Worm (Caenorhabditis elegans) whole organism, L2 larva: ENCODE results near the gene K11H3.5.
A peak's percentile ranks its signal among the peaks of the same experiment; 100 is the strongest.

Experiments used
- C34F6.9 ChIP-seq: fragments of 150-350 bp; optimal IDR thresholded peaks from 2 replicates; lab custom pipeline; 2014; ENCODE audit warnings: missing biosample characterization, missing genetic modification characterization
- F13H6.1 ChIP-seq: sonication (generic microtip); optimal IDR thresholded peaks from 2 replicates; lab custom pipeline; 2016; ENCODE audit warnings: missing genetic modification characterization, missing compliant biosample characterization
- R02D3.7 ChIP-seq: fragments of 150-350 bp; optimal IDR thresholded peaks from 2 replicates; lab custom pipeline; 2014; ENCODE audit warnings: missing biosample characterization, missing genetic modification characterization
- Y55F3AM.14 ChIP-seq: fragments of 200-800 bp; sonication (Bioruptor generic); optimal IDR thresholded peaks from 2 replicates; lab custom pipeline; 2018; ENCODE audit warnings: mild to moderate bottlenecking, missing genetic modification characterization, missing compliant biosample characterization
- ZK546.5 ChIP-seq: sonication (generic microtip); optimal IDR thresholded peaks from 2 replicates; lab custom pipeline; 2017; ENCODE audit warnings: missing biosample characterization, missing genetic modification characterization
- aly-2 ChIP-seq: fragments of 150-350 bp; optimal IDR thresholded peaks from 2 replicates; lab custom pipeline; 2014; ENCODE audit warnings: missing biosample characterization, missing genetic modification characterization
- ama-1 ChIP-seq: fragments of 150-350 bp; optimal IDR thresholded peaks from 2 replicates; lab custom pipeline; 2018; ENCODE audit warnings: inconsistent platforms
- blmp-1 ChIP-seq: sonication (generic microtip); optimal IDR thresholded peaks from 2 replicates; lab custom pipeline; 2017; ENCODE audit warnings: missing genetic modification characterization, mild to moderate bottlenecking, missing compliant biosample characterization, antibody characterized with exemption, moderate library complexity; ENCODE audit not compliant: insufficient read depth
- ceh-16 ChIP-seq: fragments of 150-350 bp; optimal IDR thresholded peaks from 2 replicates; lab custom pipeline; 2014; ENCODE audit warnings: missing biosample characterization, missing genetic modification characterization
- dmd-4 ChIP-seq: sonication (generic microtip); optimal IDR thresholded peaks from 2 replicates; lab custom pipeline; 2017; ENCODE audit warnings: missing biosample characterization, missing genetic modification characterization
- egl-27 ChIP-seq: sonication (generic microtip); optimal IDR thresholded peaks from 3 replicates; lab custom pipeline; 2017; ENCODE audit warnings: missing biosample characterization, missing genetic modification reagents, missing genetic modification characterization
- elt-3 ChIP-seq: sonication (generic microtip); optimal IDR thresholded peaks from 2 replicates; lab custom pipeline; 2017; ENCODE audit warnings: missing biosample characterization, missing genetic modification characterization
- fos-1 ChIP-seq: fragments of 150-350 bp; optimal IDR thresholded peaks from 2 replicates; lab custom pipeline; 2014; ENCODE audit warnings: missing biosample characterization, missing genetic modification characterization
- gmeb-1 ChIP-seq: fragments of 150-350 bp; optimal IDR thresholded peaks from 2 replicates; lab custom pipeline; 2014; ENCODE audit warnings: missing biosample characterization, missing genetic modification characterization
- lin-13 ChIP-seq: fragments of 150-350 bp; optimal IDR thresholded peaks from 2 replicates; lab custom pipeline; 2014; ENCODE audit warnings: missing biosample characterization, missing genetic modification reagents, missing genetic modification characterization
- lin-39 ChIP-seq: fragments of 150-350 bp; optimal IDR thresholded peaks from 2 replicates; lab custom pipeline; 2014; ENCODE audit warnings: missing biosample characterization, missing genetic modification reagents, missing genetic modification characterization
- mab-5 ChIP-seq: fragments of 150-350 bp; optimal IDR thresholded peaks from 2 replicates; lab custom pipeline; 2014; ENCODE audit warnings: missing biosample characterization, missing genetic modification characterization
- mbf-1 ChIP-seq: sonication (generic microtip); optimal IDR thresholded peaks from 2 replicates; lab custom pipeline; 2017; ENCODE audit warnings: missing biosample characterization, missing genetic modification characterization
- mdl-1 ChIP-seq, 2 experiments: fragments of 150-350 bp in 1 of 2; sonication (generic microtip) in 1 of 2; optimal IDR thresholded peaks; 2 replicates each; lab custom pipeline; 2017; ENCODE audit warnings: missing biosample characterization in 2 of 2, missing genetic modification characterization in 2 of 2
- nhr-10 ChIP-seq: sonication (generic microtip); optimal IDR thresholded peaks from 2 replicates; lab custom pipeline; 2017; ENCODE audit warnings: missing biosample characterization, missing genetic modification characterization
- nhr-11 ChIP-seq: fragments of 150-350 bp; optimal IDR thresholded peaks from 2 replicates; lab custom pipeline; 2014; ENCODE audit warnings: missing biosample characterization, missing genetic modification characterization
- nhr-12 ChIP-seq: fragments of 150-350 bp; optimal IDR thresholded peaks from 2 replicates; lab custom pipeline; 2014; ENCODE audit warnings: missing biosample characterization, missing genetic modification characterization
- nhr-129 ChIP-seq: fragments of 150-350 bp; optimal IDR thresholded peaks from 2 replicates; lab custom pipeline; 2014; ENCODE audit warnings: missing biosample characterization, missing genetic modification characterization
- nhr-21 ChIP-seq: fragments of 150-350 bp; optimal IDR thresholded peaks from 2 replicates; lab custom pipeline; 2014; ENCODE audit warnings: missing biosample characterization, missing genetic modification characterization
- nhr-25 ChIP-seq: fragments of 150-350 bp; sonication (generic microtip); optimal IDR thresholded peaks from 3 replicates; lab custom pipeline; 2014; ENCODE audit warnings: missing biosample characterization, missing genetic modification characterization
- nhr-77 ChIP-seq: fragments of 150-350 bp; optimal IDR thresholded peaks from 2 replicates; lab custom pipeline; 2014; ENCODE audit warnings: missing biosample characterization, missing genetic modification characterization
- sem-4 ChIP-seq: fragments of 150-350 bp; optimal IDR thresholded peaks from 2 replicates; lab custom pipeline; 2014; ENCODE audit warnings: missing biosample characterization, missing genetic modification reagents, missing genetic modification characterization
- skn-1 ChIP-seq: sonication (generic microtip); optimal IDR thresholded peaks from 2 replicates; lab custom pipeline; 2017; ENCODE audit warnings: missing biosample characterization, missing genetic modification characterization
- sma-3 ChIP-seq: sonication (generic microtip); optimal IDR thresholded peaks from 2 replicates; lab custom pipeline; 2016; ENCODE audit warnings: missing genetic modification reagents, missing genetic modification characterization, missing compliant biosample characterization
- snpc-4 ChIP-seq: fragments of 150-350 bp; optimal IDR thresholded peaks from 2 replicates; lab custom pipeline; 2014; ENCODE audit warnings: missing biosample characterization, missing genetic modification characterization
- unc-55 ChIP-seq: fragments of 150-350 bp; sonication (generic microtip); optimal IDR thresholded peaks from 3 replicates; lab custom pipeline; 2014; ENCODE audit warnings: missing biosample characterization, missing genetic modification reagents, missing genetic modification characterization
- unc-62 ChIP-seq: fragments of 150-350 bp; optimal IDR thresholded peaks from 2 replicates; lab custom pipeline; 2014; ENCODE audit warnings: missing biosample characterization, missing genetic modification reagents, missing genetic modification characterization
- ztf-1 ChIP-seq: fragments of 200-800 bp; sonication (Bioruptor generic); conservative IDR thresholded peaks from 2 replicates; pipeline ENCODE4 v1.3.6; 2022; ENCODE audit warnings: missing genetic modification characterization, missing compliant biosample characterization

Gene K11H3.5

DNA sequence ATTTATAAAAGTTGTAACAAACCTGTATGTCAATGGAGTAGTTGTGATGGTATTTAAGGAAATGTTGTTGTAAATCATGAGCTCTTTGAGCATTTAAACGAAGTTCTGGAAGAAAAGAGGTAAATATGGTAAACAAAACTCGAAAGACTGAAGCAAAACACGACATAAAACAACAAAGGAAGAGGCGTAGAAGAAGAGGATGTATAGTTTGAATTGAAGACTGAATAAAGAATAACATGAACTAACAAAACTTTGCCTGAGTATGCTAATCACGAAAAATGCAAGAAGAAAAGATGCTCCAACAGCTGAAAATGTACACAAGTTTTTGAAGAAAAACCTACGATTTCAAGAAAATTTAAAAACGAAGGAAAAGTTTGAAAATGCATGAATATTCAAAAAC lies 27.5 kb downstream of the K11H3.5 start, which contains the start of gene ZK757.1:
ZK757.1 (minus strand) TSS at position 101 of the 400 bp plus-strand sequence.
- no peak for TF ChIP-seq ztf-1 (GFP tag; lab: Robert Waterston, UW)
- TF ChIP-seq R02D3.7 (tag; lab: Kevin White, UChicago) = no peak
- TF ChIP-seq nhr-129 (tag; lab: Kevin White, UChicago) = no peak
- TF ChIP-seq dmd-4 (tag; lab: Kevin White, UChicago) = no peak
- TF ChIP-seq unc-55 = no peak
- TF ChIP-seq, all 48 proteins: peak for 0

DNA sequence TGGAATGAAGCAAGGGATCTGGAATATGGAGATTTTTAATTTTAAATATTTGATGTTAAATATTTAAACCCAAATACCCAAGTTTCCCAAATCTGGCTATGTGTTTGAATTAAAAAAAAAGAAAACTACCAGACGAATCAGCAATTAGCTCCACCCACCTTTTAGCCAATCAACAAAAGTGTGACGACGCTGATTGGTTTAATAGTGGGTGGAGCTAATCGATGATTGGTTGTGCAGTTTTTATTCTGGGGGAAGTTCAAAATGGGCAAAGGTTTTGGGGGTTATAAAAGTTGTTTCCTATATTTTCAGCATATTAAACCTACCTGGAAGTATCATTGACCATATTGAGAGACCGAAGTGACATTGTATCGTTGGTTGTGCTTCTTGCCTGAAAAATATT lies 30.9 kb downstream of the K11H3.5 start:
- no peak for TF ChIP-seq egl-27 (tag; lab: Kevin White, UChicago)
- no peak for TF ChIP-seq sem-4 (tag; lab: Kevin White, UChicago)

DNA sequence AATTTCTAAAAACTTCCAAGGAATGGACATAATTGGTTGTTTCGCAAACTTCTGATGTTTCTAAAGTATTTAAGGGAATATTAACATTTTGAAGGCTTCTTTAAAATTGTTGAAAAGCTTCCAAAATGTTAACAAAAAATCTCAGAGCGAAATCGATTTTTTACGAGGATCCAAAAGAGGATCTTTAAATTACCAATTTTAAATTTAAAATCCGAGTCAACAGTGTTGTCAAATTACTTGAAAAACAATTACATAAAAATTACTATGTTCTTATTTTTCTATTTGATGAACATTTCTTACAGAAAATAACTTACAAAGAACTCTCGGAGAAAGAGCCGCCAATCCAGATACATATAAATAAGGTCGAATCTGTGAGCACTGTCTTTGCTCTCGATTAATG lies 33.4 kb downstream of the K11H3.5 start, which contains the start of gene ZK757.10:
ZK757.10 (plus strand) TSS at position 301 of the 400 bp plus-strand sequence.
- TF ChIP-seq blmp-1 (tag; lab: Kevin White, UChicago) (no peak), ama-1 (lab: Kevin White, UChicago) (no peak), gmeb-1 (no peak), R02D3.7 (tag; lab: Kevin White, UChicago) (no peak), elt-3 (tag; lab: Kevin White, UChicago) (no peak), mab-5 (tag; lab: Kevin White, UChicago) (no peak), nhr-77 (tag; lab: Kevin White, UChicago) (no peak), nhr-25 (no peak), lin-13 (no peak), F13H6.1 (tag; lab: Kevin White, UChicago) (no peak), ZK546.5 (tag; lab: Kevin White, UChicago) (no peak), mdl-1 (tag; optimal IDR thresholded peaks at IDR 0.05; lab: Kevin White, UChicago) (no peak), unc-62 (GFP tag; lab: Kevin White, UChicago) (no peak), snpc-4 (tag; lab: Kevin White, UChicago) (no peak), nhr-10 (no peak), lin-39 (no peak), skn-1 (tag; lab: Kevin White, UChicago) (no peak), sma-3 (GFP tag; lab: Kevin White, UChicago) (no peak), fos-1 (tag; lab: Kevin White, UChicago) (no peak)

DNA sequence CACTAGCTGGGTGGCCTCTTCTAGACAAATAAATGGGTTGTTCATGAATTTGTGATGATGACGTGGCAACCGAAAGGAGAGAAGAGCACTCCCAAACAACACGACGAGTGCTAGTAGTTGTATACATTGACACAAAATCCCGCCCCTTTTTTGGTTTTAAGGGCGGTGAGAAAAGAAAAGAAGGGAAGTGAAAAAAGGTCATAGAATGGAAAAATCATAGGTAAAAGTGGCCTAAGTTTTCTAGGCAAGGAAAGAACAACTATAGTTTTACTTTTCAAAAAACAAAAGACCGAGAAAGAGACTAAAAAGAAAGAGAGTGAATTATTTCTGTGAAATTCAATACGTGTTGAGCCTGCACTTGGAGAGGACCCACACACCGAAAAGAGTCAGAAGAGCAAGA lies 35.3 kb downstream of the K11H3.5 start, which contains the start of gene ZK757.2:
ZK757.2 (minus strand) TSS at position 101 of the 400 bp plus-strand sequence.
- TF ChIP-seq sem-4 (tag; lab: Kevin White, UChicago) (no peak), aly-2 (tag; lab: Kevin White, UChicago) (no peak), nhr-11 (tag; lab: Kevin White, UChicago) (no peak), nhr-129 (tag; lab: Kevin White, UChicago) (no peak), nhr-21 (tag; lab: Kevin White, UChicago) (no peak), nhr-12 (tag; lab: Kevin White, UChicago) (no peak), mbf-1 (tag; lab: Kevin White, UChicago) (no peak), Y55F3AM.14 (GFP tag; lab: Kevin White, UChicago) (no peak), blmp-1 (tag; lab: Kevin White, UChicago) (no peak)

DNA sequence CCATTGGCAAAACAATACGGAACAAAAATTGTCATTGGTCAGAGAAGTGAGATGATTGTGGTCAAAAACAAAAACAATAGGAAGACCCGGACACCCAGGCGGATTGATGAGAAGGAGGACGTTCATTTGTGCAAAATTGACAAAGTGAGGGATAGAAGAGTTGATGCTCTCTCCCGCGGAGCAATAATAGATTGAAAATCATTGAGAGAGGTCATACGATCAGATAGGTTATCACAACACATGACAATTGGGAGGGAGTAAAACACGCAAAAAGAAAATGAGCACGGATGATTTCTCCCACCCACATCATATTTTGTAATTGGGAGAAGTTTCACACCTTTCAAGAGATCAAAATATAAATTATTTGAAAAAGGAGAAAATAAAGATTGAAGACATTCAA lies 42.0 kb downstream of the K11H3.5 start:
- no peak for TF ChIP-seq ztf-1 (GFP tag; lab: Robert Waterston, UW)
- peak; percentile 45 for TF ChIP-seq F13H6.1 (tag; lab: Kevin White, UChicago)
- TF ChIP-seq skn-1 (tag; lab: Kevin White, UChicago) = no peak
- peak; percentile 35 for TF ChIP-seq C34F6.9 (tag; lab: Kevin White, UChicago)
- peak; percentile 52 for TF ChIP-seq nhr-129 (tag; lab: Kevin White, UChicago)
- no peak for TF ChIP-seq unc-55

DNA sequence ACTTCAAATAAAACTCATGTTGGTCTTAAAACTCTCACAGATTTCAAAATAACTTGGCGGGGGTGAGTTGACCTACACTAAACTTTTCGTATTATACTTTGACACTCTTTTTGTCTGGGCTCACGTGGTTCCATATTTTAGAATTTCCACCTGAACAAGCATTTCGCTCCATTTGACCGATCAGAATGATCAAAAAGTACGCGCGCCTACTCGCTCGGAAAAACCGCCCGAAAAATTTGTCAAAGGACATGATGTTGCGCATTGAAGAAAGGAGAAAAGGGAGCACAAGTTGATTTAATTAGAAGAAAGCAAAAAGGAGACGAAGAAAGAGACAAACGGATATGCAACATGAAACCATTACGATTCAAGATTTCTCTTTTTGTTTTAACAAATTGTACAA lies 42.8 kb downstream of the K11H3.5 start:
- TF ChIP-seq C34F6.9 (tag; lab: Kevin White, UChicago) = peak; percentile 1
- TF ChIP-seq ceh-16 = no peak
